Fruit fly (Drosophila melanogaster): ENCODE measurements around the gene Pgm1.

DNA sequence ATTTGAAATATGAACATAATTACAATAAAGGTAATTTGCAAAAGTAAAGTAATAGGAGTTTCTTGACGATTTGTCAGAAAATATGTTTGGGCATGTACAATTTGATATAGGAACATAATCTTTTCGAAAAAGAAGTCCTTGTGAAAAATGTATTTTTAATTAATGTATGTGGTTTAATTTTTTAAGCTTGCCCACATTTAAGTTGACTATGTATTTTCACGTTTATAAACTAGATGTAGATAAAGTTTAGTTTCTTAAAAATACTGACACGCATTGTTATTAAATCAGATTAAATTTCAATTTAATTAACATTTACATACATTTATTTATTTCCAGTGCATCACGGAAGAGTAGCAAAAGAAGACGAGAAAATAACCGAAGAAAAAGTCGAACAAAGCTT is 48.2 kb upstream of the Pgm1 start:
- TF ChIP-seq gl (tag; optimal IDR thresholded peaks at IDR 0.05), result no peak
- peak; percentile 74 for TF ChIP-seq CG34367 (tag; optimal IDR thresholded peaks at IDR 0.05)
- TF ChIP-seq CG4496 (GFP tag; IDR thresholded peaks at IDR 0.05), result no peak
- TF ChIP-seq CG10348 (GFP tag; IDR thresholded peaks at IDR 0.05), result no peak
- peak; percentile 70 for TF ChIP-seq D1 (tag; optimal IDR thresholded peaks at IDR 0.05)
- TF ChIP-seq Ets98B (GFP tag; IDR thresholded peaks at IDR 0.05), result no peak
- peak; percentile 75 for TF ChIP-seq CG17806 (tag; optimal IDR thresholded peaks at IDR 0.05)

Measured in whole organism, pupa.